Worm (Caenorhabditis elegans) whole organism, early embryonic: ENCODE measurements around the gene Y47D3A.1.

ENCODE experiments used
- F13C5.2 ChIP-seq: sonication (generic microtip); optimal IDR thresholded peaks from 2 replicates; lab custom pipeline; 2017; ENCODE audit warnings: mild to moderate bottlenecking, missing genetic modification characterization, inconsistent platforms, missing compliant biosample characterization
- ama-1 ChIP-seq: fragments of 150-350 bp; optimal IDR thresholded peaks from 2 replicates; lab custom pipeline; 2014
- ceh-13 ChIP-seq: fragments of 200-800 bp; sonication (Bioruptor generic); optimal IDR thresholded peaks from 2 replicates; lab custom pipeline; 2018; ENCODE audit warnings: mild to moderate bottlenecking, missing genetic modification characterization, missing compliant biosample characterization
- ceh-36 ChIP-seq: sonication (generic microtip); optimal IDR thresholded peaks from 2 replicates; lab custom pipeline; 2016; ENCODE audit warnings: missing genetic modification characterization, inconsistent platforms, missing compliant biosample characterization
- flt-1 ChIP-seq: fragments of 200-800 bp; sonication (Bioruptor generic); IDR thresholded peaks from 2 replicates; pipeline ENCODE4 v1.3.6; 2022; ENCODE audit warnings: missing genetic modification characterization, missing compliant biosample characterization
- hmbx-1 ChIP-seq: sonication (generic microtip); optimal IDR thresholded peaks from 2 replicates; lab custom pipeline; 2016; ENCODE audit warnings: mild to moderate bottlenecking, missing genetic modification characterization, missing compliant biosample characterization
- pes-1 ChIP-seq: fragments of 200-800 bp; sonication (Bioruptor generic); IDR thresholded peaks from 2 replicates; pipeline ENCODE4 v1.3.6; 2022; ENCODE audit warnings: missing genetic modification reagents, missing genetic modification characterization, missing compliant biosample characterization
- scrt-1 ChIP-seq: fragments of 200-800 bp; sonication (Bioruptor generic); IDR thresholded peaks from 2 replicates; pipeline ENCODE4 v1.3.6; 2022; ENCODE audit warnings: missing genetic modification characterization, missing compliant biosample characterization
- sea-1 ChIP-seq: fragments of 200-800 bp; sonication (Bioruptor generic); conservative IDR thresholded peaks from 2 replicates; pipeline ENCODE4 v1.3.6; 2022; ENCODE audit warnings: missing genetic modification characterization, missing compliant biosample characterization

DNA sequence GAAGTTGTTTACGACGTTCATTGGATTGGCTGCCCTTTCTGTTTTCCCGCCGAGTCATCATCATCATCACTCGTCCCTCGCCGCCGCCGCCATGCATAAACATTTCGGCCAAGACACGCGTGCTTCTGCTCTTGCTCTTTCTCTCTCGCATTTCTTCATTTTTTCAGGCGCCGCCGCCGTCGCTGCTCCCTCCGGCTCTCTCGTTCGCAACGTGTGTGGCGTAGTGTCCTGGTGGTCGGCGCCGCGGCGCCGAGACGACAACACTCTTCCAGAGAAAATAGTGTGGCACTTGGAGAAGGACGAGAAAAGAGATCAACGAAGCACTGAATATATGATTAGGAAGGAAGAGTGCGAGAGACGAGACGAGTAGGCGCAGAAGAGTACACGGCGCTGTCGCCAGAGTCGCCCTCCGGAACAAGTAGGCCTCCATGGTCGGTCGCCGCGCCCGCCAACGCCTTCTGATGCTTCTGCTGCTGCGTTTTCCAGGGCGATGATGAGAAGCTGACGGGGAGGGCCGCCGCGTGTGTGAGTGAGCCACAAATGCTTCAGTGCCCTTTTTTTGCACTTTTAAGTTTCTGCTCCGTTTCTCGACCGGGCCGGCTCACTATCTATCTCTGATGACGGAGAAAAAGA, 44.0 kb upstream of the Y47D3A.1 start:
- TF ChIP-seq ama-1 (lab: Kevin White, UChicago) (no peak), F13C5.2 (tag; lab: Kevin White, UChicago) (no peak), ceh-36 (tag; lab: Kevin White, UChicago) (no peak), hmbx-1 (tag; lab: Kevin White, UChicago) (no peak), scrt-1 (GFP tag; lab: Robert Waterston, UW) (no peak), flt-1 (GFP tag; lab: Robert Waterston, UW) (no peak), sea-1 (GFP tag; lab: Robert Waterston, UW) (no peak), ceh-13 (GFP tag; lab: Kevin White, UChicago) (no peak), pes-1 (GFP tag; lab: Robert Waterston, UW) (no peak)
